Fruit fly (Drosophila melanogaster): ENCODE results near the gene CG14011.

dm6 chr2L:5554818-5555217, 26.1 kb downstream of the CG14011 start, which contains the start of gene GluRIIA:
- no peak for TF ChIP-seq Lpt (GFP tag; optimal IDR thresholded peaks at IDR 0.05)
- no peak for TF ChIP-seq CG6808 (GFP tag; optimal IDR thresholded peaks at IDR 0.05)
- TF ChIP-seq CG15336 (GFP tag; IDR thresholded peaks at IDR 0.05) = no peak
- TF ChIP-seq CG9139 (GFP tag; optimal IDR thresholded peaks at IDR 0.05) = no peak
- TF ChIP-seq pdm3 (GFP tag; optimal IDR thresholded peaks at IDR 0.05) = no peak
- TF ChIP-seq acj6 (GFP tag; optimal IDR thresholded peaks at IDR 0.05) = no peak
- TF ChIP-seq CG16779 (tag; optimal IDR thresholded peaks at IDR 0.05) = no peak
- TF ChIP-seq CG31627 (GFP tag; optimal IDR thresholded peaks at IDR 0.05) = no peak
- TF ChIP-seq Hr4 (GFP tag; optimal IDR thresholded peaks at IDR 0.05) = no peak
- no peak for TF ChIP-seq Smox (GFP tag; optimal IDR thresholded peaks at IDR 0.05)
